Fruit fly (Drosophila melanogaster) whole organism: ENCODE results near the gene AMPKalpha.

ENCODE experiments used
- EcR ChIP-seq, 2 experiments: fragments of >200 bp; optimal IDR thresholded peaks; 2 replicates each; lab custom pipeline; 2017; ENCODE audit warnings: missing biosample characterization in 2 of 2, missing genetic modification characterization in 2 of 2, missing genetic modification reagents in 2 of 2
- psq ChIP-seq: fragments of >200 bp; optimal IDR thresholded peaks from 2 replicates; lab custom pipeline; 2017

DNA sequence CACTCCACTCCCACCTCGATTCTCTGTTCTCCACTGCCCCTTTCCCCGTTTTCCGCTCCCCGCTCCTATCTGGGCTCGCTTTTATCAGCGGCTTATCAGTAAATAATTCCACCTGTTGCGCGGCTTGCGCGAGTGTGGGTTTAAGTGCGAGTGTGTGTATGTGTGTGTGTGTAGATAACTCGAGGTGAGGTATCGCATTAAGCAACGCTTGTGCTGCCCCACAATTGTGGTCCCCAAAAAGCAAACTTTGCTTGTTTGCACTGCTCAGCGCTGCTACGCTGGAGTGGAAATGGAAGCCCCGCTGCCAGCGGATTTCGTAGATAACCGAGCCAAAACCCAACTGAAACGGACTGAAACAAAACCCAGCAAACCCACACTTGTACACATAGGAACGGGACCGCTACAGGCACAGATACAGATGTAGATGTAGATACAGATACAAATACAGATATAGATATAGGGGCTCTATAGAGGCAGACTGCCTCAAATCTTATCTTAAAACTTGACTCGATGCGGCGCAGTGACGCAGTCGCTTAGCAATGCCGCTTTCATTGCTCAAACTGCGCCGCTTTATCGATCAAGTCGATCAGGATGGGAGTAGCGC lies 11.9 kb downstream of the AMPKalpha start:
- TF ChIP-seq EcR (GFP tag; optimal IDR thresholded peaks at IDR 0.05; lab: Kevin White, UChicago) = no peak
- TF ChIP-seq psq (lab: Kevin White, UChicago) = no peak
